Fruit fly (Drosophila melanogaster) Kc167 (cell line): ENCODE measurements around the gene CG4042.

ENCODE experiments used
- Sin3A ChIP-seq: fragments of >200 bp; optimal IDR thresholded peaks from 2 replicates; lab custom pipeline; 2018; ENCODE audit warnings: missing external identifiers
- h ChIP-seq: fragments of >200 bp; optimal IDR thresholded peaks from 3 replicates; lab custom pipeline; 2018; ENCODE audit warnings: missing external identifiers
- ttk ChIP-seq: sonication (Bioruptor generic); optimal IDR thresholded peaks from 2 replicates; lab custom pipeline; 2017; ENCODE audit warnings: missing external identifiers

dm6 chr3L:20789299-20789698 is 18.0 kb upstream of the CG4042 start:
- TF ChIP-seq h, result no peak
- TF ChIP-seq ttk (lab: Kevin White, UChicago), result no peak
- no peak for TF ChIP-seq Sin3A
